Worm (Caenorhabditis elegans): ENCODE results near the gene F02D10.2.
"Not testable (repeated sequence)": the region's sequence is repeated elsewhere in the genome, so short reads cannot be mapped to it uniquely, and the experiment has no call there.

- not testable (repeated sequence) for TF ChIP-seq lin-11 (tag; optimal IDR thresholded peaks at IDR 0.05); unc-39 (tag; optimal IDR thresholded peaks at IDR 0.05); ztf-11 (tag; optimal IDR thresholded peaks at IDR 0.05); elt-1 (tag; optimal IDR thresholded peaks at IDR 0.05); blmp-1 (tag; optimal IDR thresholded peaks at IDR 0.05; ENCODE audit: insufficient read depth); snpc-4 (tag; optimal IDR thresholded peaks at IDR 0.05); egl-27 (tag; optimal IDR thresholded peaks at IDR 0.05); unc-62 (GFP tag; optimal IDR thresholded peaks at IDR 0.05)
These were observed 34.9 kb downstream of the F02D10.2 start, which contains the start of gene fkh-4 for ce11 chrX:13428755-13429154.

All from whole organism, L2 larva.